Worm (Caenorhabditis elegans): ENCODE measurements around the gene F21A3.4.
A peak's percentile ranks its signal among the peaks of the same experiment; 100 is the strongest.

Gene F21A3.4

ce11 chrV:15566511-15567178 lies 30.2 kb downstream of the F21A3.4 start (continued):
- TF ChIP-seq ztf-11 (tag; optimal IDR thresholded peaks at IDR 0.05) (peak in 1 of 2 experiments; percentile 48), ceh-82 (tag; optimal IDR thresholded peaks at IDR 0.05) (peak in 1 of 3 experiments; percentile 44), mep-1 (tag; optimal IDR thresholded peaks at IDR 0.05) (peak; percentile 80), mab-9 (GFP tag; IDR thresholded peaks at IDR 0.05) (peak; percentile 68), swsn-7 (tag; optimal IDR thresholded peaks at IDR 0.05) (peak; percentile 66), egl-13 (tag; optimal IDR thresholded peaks at IDR 0.05) (no peak), sptf-1 (tag; optimal IDR thresholded peaks at IDR 0.05) (no peak), nhr-11 (tag; optimal IDR thresholded peaks at IDR 0.05) (peak; percentile 67), nhr-90 (tag; optimal IDR thresholded peaks at IDR 0.05; ENCODE audit: poor library complexity) (peak; percentile 82), nhr-84 (tag; optimal IDR thresholded peaks at IDR 0.05) (no peak), pax-3 (tag; optimal IDR thresholded peaks at IDR 0.05) (peak; percentile 7), snpc-4 (tag; optimal IDR thresholded peaks at IDR 0.05) (peak; percentile 36), lin-35 (GFP tag; optimal IDR thresholded peaks at IDR 0.05) (peak; percentile 62 to 87), hpl-2 (GFP tag; optimal IDR thresholded peaks at IDR 0.05) (no peak), hlh-17 (GFP tag; optimal IDR thresholded peaks at IDR 0.05; ENCODE audit: borderline replicate concordance) (no peak), grh-1 (GFP tag; IDR thresholded peaks at IDR 0.05) (no peak), efl-1 (optimal IDR thresholded peaks at IDR 0.05) (peak; percentile 53 to 65), efl-1 (GFP tag; optimal IDR thresholded peaks at IDR 0.05 in 1 of 2) (peak; percentile 60 to 96), lir-3 (tag; optimal IDR thresholded peaks at IDR 0.05; ENCODE audit: poor library complexity) (peak; percentile 71), ama-1 (optimal IDR thresholded peaks at IDR 0.05) (peak; percentile 43), unc-130 (tag; optimal IDR thresholded peaks at IDR 0.05) (peak; percentile 99), fos-1 (tag; optimal IDR thresholded peaks at IDR 0.05) (peak; percentile 2), elt-3 (tag; optimal IDR thresholded peaks at IDR 0.05) (peak in 3 of 6 experiments; percentile 12 to 93 (median 70)), nhr-47 (tag; optimal IDR thresholded peaks at IDR 0.05) (peak; percentile 76), zip-4 (GFP tag; optimal IDR thresholded peaks at IDR 0.05) (no peak), efl-3 (GFP tag; optimal IDR thresholded peaks at IDR 0.05) (no peak), nhr-12 (tag; optimal IDR thresholded peaks at IDR 0.05) (no peak), C34B4.2 (tag; optimal IDR thresholded peaks at IDR 0.05) (no peak), nhr-19 (GFP tag; conservative IDR thresholded peaks at IDR 0.05) (peak; percentile 100), unc-98 (GFP tag; IDR thresholded peaks at IDR 0.05) (no peak)

ce11 chrV:15567344-15567804 lies 31.0 kb downstream of the F21A3.4 start, which contains the start of gene acs-2:
Gene acs-2, plus strand, starts transcription at chrV:15567394.
- no peak for TF ChIP-seq blmp-1 (tag; optimal IDR thresholded peaks at IDR 0.05)
- TF ChIP-seq nhr-76 (tag; optimal IDR thresholded peaks at IDR 0.05) = no peak
- TF ChIP-seq ceh-88 (GFP tag; IDR thresholded peaks at IDR 0.05) = no peak
- no peak for TF ChIP-seq efl-1 (optimal IDR thresholded peaks at IDR 0.05)
- TF ChIP-seq efl-1 (GFP tag; optimal IDR thresholded peaks at IDR 0.05 in 1 of 2) = peak in 1 of 2 experiments; percentile 85
- TF ChIP-seq irx-1 (tag; optimal IDR thresholded peaks at IDR 0.05) = no peak
- TF ChIP-seq dsc-1 (tag; optimal IDR thresholded peaks at IDR 0.05) = no peak
- no peak for TF ChIP-seq tbx-2 (tag; optimal IDR thresholded peaks at IDR 0.05)
- TF ChIP-seq elt-2 (tag; optimal IDR thresholded peaks at IDR 0.05) = no peak
- peak in 1 of 2 experiments; percentile 37 for TF ChIP-seq lin-35 (GFP tag; optimal IDR thresholded peaks at IDR 0.05)
- no peak for TF ChIP-seq ceh-90 (tag; optimal IDR thresholded peaks at IDR 0.05)
- TF ChIP-seq nhr-90 (tag; optimal IDR thresholded peaks at IDR 0.05; ENCODE audit: poor library complexity) = no peak
- TF ChIP-seq nhr-85 (tag) = no peak
- no peak for TF ChIP-seq dpl-1 (GFP tag; optimal IDR thresholded peaks at IDR 0.05)
- TF ChIP-seq efl-3 (GFP tag; optimal IDR thresholded peaks at IDR 0.05) = no peak
- TF ChIP-seq lin-14 (GFP tag; optimal IDR thresholded peaks at IDR 0.05) = no peak
- TF ChIP-seq aly-2 (tag; optimal IDR thresholded peaks at IDR 0.05) = no peak
